Fruit fly (Drosophila melanogaster) whole organism, embryonic: ENCODE data around the gene Rpn10.

Experiments used
- CG10209 ChIP-seq: fragments of 200-800 bp; sonication (Bioruptor generic); optimal IDR thresholded peaks from 3 replicates; lab custom pipeline; 2017; ENCODE audit warnings: missing biosample characterization, mild to moderate bottlenecking, missing genetic modification characterization, missing genetic modification reagents
- CG10366 ChIP-seq: fragments of 200-800 bp; sonication (Bioruptor generic); IDR thresholded peaks from 2 replicates; pipeline ENCODE4 v1.3.6; 2022; ENCODE audit warnings: missing biosample characterization, missing genetic modification characterization
- CG10431 ChIP-seq: fragments of 200-800 bp; sonication (Bioruptor generic); optimal IDR thresholded peaks from 3 replicates; lab custom pipeline; 2018; ENCODE audit warnings: missing biosample characterization, mild to moderate bottlenecking, missing genetic modification characterization
- CG10565 ChIP-seq: fragments of 200-800 bp; sonication (Bioruptor generic); optimal IDR thresholded peaks from 3 replicates; lab custom pipeline; 2016; ENCODE audit warnings: missing biosample characterization, mild to moderate bottlenecking, missing genetic modification characterization
- CG11560 ChIP-seq: fragments of 200-800 bp; sonication (Bioruptor generic); IDR thresholded peaks from 3 replicates; pipeline ENCODE4 v1.3.6; 2022; ENCODE audit warnings: missing biosample characterization, missing genetic modification characterization
- CG11696 ChIP-seq: fragments of 200-800 bp; sonication (Bioruptor generic); IDR thresholded peaks from 2 replicates; pipeline ENCODE4 v1.3.6; 2022; ENCODE audit warnings: missing biosample characterization, missing genetic modification characterization
- CG1233 ChIP-seq: fragments of 200-800 bp; sonication (Bioruptor generic); optimal IDR thresholded peaks from 4 replicates; lab custom pipeline; 2018; ENCODE audit warnings: missing biosample characterization, mild to moderate bottlenecking, missing genetic modification characterization
- CG13296 ChIP-seq: fragments of 200-800 bp; sonication (Bioruptor generic); optimal IDR thresholded peaks from 3 replicates; lab custom pipeline; 2018; ENCODE audit warnings: missing biosample characterization, mild to moderate bottlenecking, missing genetic modification characterization
- CG15514 ChIP-seq: fragments of 200-800 bp; sonication (Bioruptor generic); optimal IDR thresholded peaks from 3 replicates; lab custom pipeline; 2017; ENCODE audit warnings: missing biosample characterization, missing genetic modification characterization, mild to moderate bottlenecking, moderate library complexity, missing genetic modification reagents
- CG1603 ChIP-seq: fragments of 200-800 bp; sonication (Bioruptor generic); optimal IDR thresholded peaks from 2 replicates; lab custom pipeline; 2019; ENCODE audit warnings: missing biosample characterization, mild to moderate bottlenecking, missing genetic modification characterization, moderate library complexity
- CG16815 ChIP-seq: fragments of 200-800 bp; sonication (Bioruptor generic); optimal IDR thresholded peaks from 3 replicates; lab custom pipeline; 2017; ENCODE audit warnings: missing biosample characterization, mild to moderate bottlenecking, missing genetic modification characterization
- CG16863 ChIP-seq: fragments of 200-800 bp; sonication (Bioruptor generic); optimal IDR thresholded peaks from 3 replicates; lab custom pipeline; 2016; ENCODE audit warnings: missing biosample characterization, missing genetic modification characterization
- CG17186 ChIP-seq: fragments of 200-800 bp; sonication (Bioruptor generic); optimal IDR thresholded peaks from 3 replicates; lab custom pipeline; 2017; ENCODE audit warnings: missing biosample characterization, missing genetic modification reagents, missing genetic modification characterization
- CG17829 ChIP-seq: fragments of 200-800 bp; optimal IDR thresholded peaks from 2 replicates; lab custom pipeline; 2019; ENCODE audit warnings: missing biosample characterization, mild to moderate bottlenecking, missing genetic modification characterization, moderate library complexity
- CG7357 ChIP-seq: fragments of 200-800 bp; sonication (Bioruptor generic); IDR thresholded peaks from 3 replicates; pipeline ENCODE4 v1.3.6; 2022; ENCODE audit warnings: missing biosample characterization, missing genetic modification characterization
- CG7786 ChIP-seq: fragments of 200-800 bp; sonication (Bioruptor generic); optimal IDR thresholded peaks from 2 replicates; lab custom pipeline; 2016; ENCODE audit warnings: missing biosample characterization, missing genetic modification characterization
- CG9727 ChIP-seq: fragments of 200-800 bp; sonication (Bioruptor generic); optimal IDR thresholded peaks from 3 replicates; lab custom pipeline; 2017; ENCODE audit warnings: missing biosample characterization, mild to moderate bottlenecking, missing genetic modification characterization
- Camta ChIP-seq: fragments of 200-800 bp; sonication (Bioruptor generic); optimal IDR thresholded peaks from 2 replicates; lab custom pipeline; 2016; ENCODE audit warnings: missing biosample characterization, missing genetic modification characterization
- D ChIP-seq, 2 experiments: fragments of 200-800 bp in 1 of 2; fragments of >200 bp in 1 of 2; sonication (Bioruptor generic) in 1 of 2; optimal IDR thresholded peaks; 2 replicates in 1 of 2; 3 replicates in 1 of 2; lab custom pipeline; 2017; ENCODE audit warnings: mild to moderate bottlenecking in 1 of 2, missing biosample characterization in 1 of 2, missing genetic modification characterization in 1 of 2, missing genetic modification reagents in 1 of 2
- Deaf1 ChIP-seq: fragments of 200-800 bp; optimal IDR thresholded peaks from 3 replicates; lab custom pipeline; 2019; ENCODE audit warnings: missing biosample characterization, mild to moderate bottlenecking, missing genetic modification characterization, moderate library complexity
- Dll ChIP-seq: fragments of 200-800 bp; sonication (Bioruptor generic); IDR thresholded peaks from 4 replicates; pipeline ENCODE4 v1.3.6; 2022; ENCODE audit warnings: missing biosample characterization, missing genetic modification characterization; ENCODE audit not compliant: partially characterized antibody
- E2f2 ChIP-seq: fragments of 200-800 bp; sonication (Bioruptor generic); IDR thresholded peaks from 2 replicates; pipeline ENCODE4 v1.3.6; 2022; ENCODE audit warnings: missing biosample characterization, missing genetic modification characterization
- ERR ChIP-seq: fragments of 200-800 bp; sonication (Bioruptor generic); optimal IDR thresholded peaks from 2 replicates; lab custom pipeline; 2016; ENCODE audit warnings: missing biosample characterization, missing genetic modification characterization
- H2.0 ChIP-seq: fragments of 200-800 bp; sonication (Bioruptor generic); IDR thresholded peaks from 2 replicates; pipeline ENCODE4 v1.3.6; 2022; ENCODE audit warnings: missing biosample characterization, missing genetic modification characterization
- HLH4C ChIP-seq: fragments of 200-800 bp; sonication (Bioruptor generic); IDR thresholded peaks from 3 replicates; pipeline ENCODE4 v1.3.6; 2022; ENCODE audit warnings: missing biosample characterization, missing genetic modification characterization; ENCODE audit not compliant: partially characterized antibody
- Med ChIP-seq: fragments of 200-800 bp; sonication (Bioruptor generic); peaks from one replicate; lab custom pipeline; 2016; ENCODE audit warnings: missing biosample characterization, missing genetic modification characterization, mild to moderate bottlenecking, inconsistent platforms, moderate library complexity
- Oli ChIP-seq: fragments of 200-800 bp; sonication (Bioruptor generic); optimal IDR thresholded peaks from 2 replicates; lab custom pipeline; 2018; ENCODE audit warnings: missing biosample characterization, mild to moderate bottlenecking, missing genetic modification characterization, moderate library complexity
- Rx ChIP-seq: fragments of 200-800 bp; sonication (Bioruptor generic); IDR thresholded peaks from 2 replicates; pipeline ENCODE4 v1.3.6; 2022; ENCODE audit warnings: missing biosample characterization, missing genetic modification characterization
- Sry-β ChIP-seq: fragments of 200-800 bp; sonication (Bioruptor generic); optimal IDR thresholded peaks from 2 replicates; lab custom pipeline; 2018; ENCODE audit warnings: missing biosample characterization, mild to moderate bottlenecking, missing genetic modification characterization, moderate library complexity
- Trl ChIP-seq, 3 experiments: fragments of >200 bp in 2 of 3; fragments of 200-800 bp in 1 of 3; sonication (Bioruptor generic) in 1 of 3; optimal IDR thresholded peaks; 2 replicates in 1 of 3; 3 replicates in 2 of 3; lab custom pipeline; 2016 to 2017; ENCODE audit warnings: missing biosample characterization in 1 of 3, missing genetic modification characterization in 1 of 3
- Xrp1 ChIP-seq: fragments of 200-800 bp; sonication (Bioruptor generic); IDR thresholded peaks from 2 replicates; pipeline ENCODE4 v1.3.6; 2022; ENCODE audit warnings: missing biosample characterization, missing genetic modification characterization
- cg ChIP-seq: fragments of 200-800 bp; sonication (Bioruptor generic); optimal IDR thresholded peaks from 3 replicates; lab custom pipeline; 2019; ENCODE audit warnings: missing biosample characterization, mild to moderate bottlenecking, missing genetic modification characterization, moderate library complexity
- chn ChIP-seq: fragments of 200-800 bp; sonication (Bioruptor generic); optimal IDR thresholded peaks from 2 replicates; lab custom pipeline; 2016; ENCODE audit warnings: missing biosample characterization, missing genetic modification characterization
- exex ChIP-seq: fragments of 200-800 bp; sonication (Bioruptor generic); optimal IDR thresholded peaks from 4 replicates; lab custom pipeline; 2018; ENCODE audit warnings: missing biosample characterization, mild to moderate bottlenecking, missing genetic modification characterization, moderate library complexity
- fd102C ChIP-seq: fragments of 200-800 bp; sonication (Bioruptor generic); optimal IDR thresholded peaks from 2 replicates; lab custom pipeline; 2018; ENCODE audit warnings: missing biosample characterization, mild to moderate bottlenecking, missing genetic modification characterization, moderate library complexity
- fd96Cb ChIP-seq: fragments of 200-800 bp; sonication (Bioruptor generic); optimal IDR thresholded peaks from 2 replicates; lab custom pipeline; 2018; ENCODE audit warnings: missing biosample characterization, mild to moderate bottlenecking, missing genetic modification characterization, moderate library complexity
- h ChIP-seq: fragments of >200 bp; optimal IDR thresholded peaks from 2 replicates; lab custom pipeline; 2017
- hbn ChIP-seq: fragments of 200-800 bp; sonication (Bioruptor generic); IDR thresholded peaks from 2 replicates; pipeline ENCODE4 v1.3.6; 2022; ENCODE audit warnings: missing biosample characterization, missing genetic modification characterization; ENCODE audit not compliant: partially characterized antibody
- jing ChIP-seq: fragments of 200-800 bp; sonication (Bioruptor generic); optimal IDR thresholded peaks from 2 replicates; lab custom pipeline; 2018; ENCODE audit warnings: missing biosample characterization, mild to moderate bottlenecking, missing genetic modification characterization
- jumu ChIP-seq: fragments of 200-800 bp; sonication (Bioruptor generic); optimal IDR thresholded peaks from 3 replicates; lab custom pipeline; 2016; ENCODE audit warnings: missing biosample characterization, missing genetic modification characterization
- nmo ChIP-seq: fragments of 200-800 bp; sonication (Bioruptor generic); optimal IDR thresholded peaks from 2 replicates; lab custom pipeline; 2018; ENCODE audit warnings: missing biosample characterization, mild to moderate bottlenecking, missing genetic modification characterization, moderate library complexity
- pfk ChIP-seq: fragments of 200-800 bp; sonication (Bioruptor generic); optimal IDR thresholded peaks from 2 replicates; lab custom pipeline; 2018; ENCODE audit warnings: missing biosample characterization, mild to moderate bottlenecking, missing genetic modification characterization, moderate library complexity
- phol ChIP-seq: fragments of 200-800 bp; sonication (Bioruptor generic); optimal IDR thresholded peaks from 3 replicates; lab custom pipeline; 2018; ENCODE audit warnings: missing biosample characterization, mild to moderate bottlenecking, missing genetic modification characterization, moderate library complexity
- psq ChIP-seq: fragments of 200-800 bp; sonication (Bioruptor generic); optimal IDR thresholded peaks from 2 replicates; lab custom pipeline; 2017; ENCODE audit warnings: missing biosample characterization, missing genetic modification characterization
- sens ChIP-seq: fragments of 200-800 bp; sonication (Bioruptor generic); peaks from one replicate; lab custom pipeline; 2016; ENCODE audit warnings: missing biosample characterization, missing genetic modification characterization
- sens-2 ChIP-seq: fragments of 200-800 bp; sonication (Bioruptor generic); IDR thresholded peaks from 2 replicates; pipeline ENCODE4 v1.3.6; 2022; ENCODE audit warnings: missing biosample characterization, missing genetic modification characterization
- sisA ChIP-seq: fragments of 200-800 bp; sonication (Bioruptor generic); IDR thresholded peaks from 2 replicates; pipeline ENCODE4 v1.3.6; 2022; ENCODE audit warnings: missing biosample characterization, missing genetic modification characterization
- vfl ChIP-seq: fragments of 200-800 bp; sonication (Bioruptor generic); optimal IDR thresholded peaks from 2 replicates; lab custom pipeline; 2016; ENCODE audit warnings: missing biosample characterization, missing genetic modification characterization
- wdn ChIP-seq: fragments of 200-800 bp; sonication (Bioruptor generic); IDR thresholded peaks from 2 replicates; pipeline ENCODE4 v1.3.6; 2022; ENCODE audit warnings: missing biosample characterization, missing genetic modification characterization

Rpn10 gene

dm6 chr3L:21568848-21569372, 32.1 kb downstream of the Rpn10 start, which contains the start of the genes CRIF and SMC5 (continued):
- TF ChIP-seq CG10565 (no peak), HLH4C (no peak), sens (GFP tag; lab: Kevin White, UChicago) (peak; percentile 97), CG11560 (tag; lab: Robert Waterston, UW) (peak; percentile 27; the same call in 1 of the 3 replicates), CG17829 (peak; percentile 67), CG10366 (GFP tag; lab: Robert Waterston, UW) (no peak), Camta (GFP tag; lab: Kevin White, UChicago) (peak; percentile 54), Oli (tag; lab: Kevin White, UChicago) (peak; percentile 56), Dll (GFP tag; lab: Robert Waterston, UW) (0 out of 4 replicates have a peak, but pooled peaks have one; percentile 51), CG7357 (GFP tag; lab: Robert Waterston, UW) (peak; percentile 62; the same call in 2 of the 3 replicates), fd102C (GFP tag; lab: Kevin White, UChicago) (no peak), jing (GFP tag; lab: Kevin White, UChicago) (no peak), CG10431 (no peak), chn (GFP tag; lab: Kevin White, UChicago) (peak; percentile 61), CG11696 (GFP tag; lab: Robert Waterston, UW) (no peak), Med (GFP tag; lab: Kevin White, UChicago) (peak; percentile 93), exex (tag; lab: Kevin White, UChicago) (peak; percentile 47), CG15514 (GFP tag; lab: Kevin White, UChicago) (peak; percentile 55), jumu (GFP tag; lab: Kevin White, UChicago) (peak; percentile 50), CG1233 (GFP tag; lab: Kevin White, UChicago) (no peak), cg (GFP tag; lab: Kevin White, UChicago) (no peak), Rx (GFP tag; lab: Robert Waterston, UW) (no peak), CG16815 (GFP tag; lab: Kevin White, UChicago) (peak; percentile 54), pfk (GFP tag; lab: Kevin White, UChicago) (no peak), CG10209 (GFP tag; lab: Kevin White, UChicago) (peak; percentile 52), CG7786 (GFP tag; lab: Kevin White, UChicago) (peak; percentile 52), D (optimal IDR thresholded peaks at IDR 0.05; lab: Kevin White, UChicago) (no peak), D (GFP tag; optimal IDR thresholded peaks at IDR 0.05; lab: Kevin White, UChicago) (peak; percentile 26), H2.0 (GFP tag; lab: Robert Waterston, UW) (peak; percentile 22; the same call in 1 of the 2 replicates), wdn (no peak), CG17186 (GFP tag; lab: Kevin White, UChicago) (peak; percentile 46), hbn (no peak), E2f2 (GFP tag; lab: Robert Waterston, UW) (peak; percentile 61), Trl (optimal IDR thresholded peaks at IDR 0.05; lab: Kevin White, UChicago) (no peak), Trl (GFP tag; optimal IDR thresholded peaks at IDR 0.05; lab: Kevin White, UChicago) (peak; percentile 67), phol (peak; percentile 79), psq (no peak), Deaf1 (tag; lab: Kevin White, UChicago) (no peak), sisA (GFP tag; lab: Robert Waterston, UW) (no peak; the same call in none of the 2 replicates), CG9727 (GFP tag; lab: Kevin White, UChicago) (no peak), sens-2 (GFP tag; lab: Robert Waterston, UW) (no peak), CG13296 (GFP tag; lab: Kevin White, UChicago) (peak; percentile 35), h (lab: Kevin White, UChicago) (no peak), ERR (GFP tag; lab: Kevin White, UChicago) (peak; percentile 14), Xrp1 (GFP tag; lab: Robert Waterston, UW) (peak; percentile 48; the same call in 1 of the 2 replicates), CG16863 (GFP tag; lab: Kevin White, UChicago) (peak; percentile 32), nmo (GFP tag; lab: Kevin White, UChicago) (peak; percentile 81), vfl (GFP tag; lab: Kevin White, UChicago) (peak; percentile 46), CG1603 (tag; lab: Kevin White, UChicago) (peak; percentile 13), fd96Cb (tag; lab: Kevin White, UChicago) (peak; percentile 51), Sry-β (GFP tag; lab: Kevin White, UChicago) (peak; percentile 94)
